Worm (Caenorhabditis elegans) whole organism, young adult: ENCODE measurements around the gene C56G2.22.

ENCODE experiments used
- B0261.1 ChIP-seq: sonication (generic microtip); optimal IDR thresholded peaks from 2 replicates; lab custom pipeline; 2016; ENCODE audit warnings: mild to moderate bottlenecking, missing genetic modification characterization, moderate library complexity, missing compliant biosample characterization
- C17E4.6 ChIP-seq: fragments of 200-800 bp; sonication (Bioruptor generic); IDR thresholded peaks from 2 replicates; pipeline ENCODE4 v1.3.6; 2022; ENCODE audit warnings: missing genetic modification reagents, missing genetic modification characterization, missing compliant biosample characterization
- F22D6.2 ChIP-seq: sonication (generic microtip); optimal IDR thresholded peaks from 2 replicates; lab custom pipeline; 2016; ENCODE audit warnings: mild to moderate bottlenecking, missing genetic modification characterization, missing compliant biosample characterization
- F23B12.7 ChIP-seq: sonication (generic microtip); optimal IDR thresholded peaks from 2 replicates; lab custom pipeline; 2017; ENCODE audit warnings: missing genetic modification characterization, mild to moderate bottlenecking, missing compliant biosample characterization, antibody characterized with exemption, moderate library complexity; ENCODE audit not compliant: insufficient read depth
- F52B5.7 ChIP-seq: sonication (generic microtip); optimal IDR thresholded peaks from 2 replicates; lab custom pipeline; 2016; ENCODE audit warnings: mild to moderate bottlenecking, missing genetic modification characterization, missing compliant biosample characterization
- F57A8.1 ChIP-seq: fragments of 200-800 bp; sonication (Bioruptor generic); optimal IDR thresholded peaks from 2 replicates; lab custom pipeline; 2018; ENCODE audit warnings: mild to moderate bottlenecking, missing genetic modification characterization, moderate library complexity, missing compliant biosample characterization
- F57C9.4 ChIP-seq: sonication (generic microtip); optimal IDR thresholded peaks from 2 replicates; lab custom pipeline; 2017; ENCODE audit warnings: mild to moderate bottlenecking, missing genetic modification characterization, missing compliant biosample characterization
- K12H6.12 ChIP-seq: fragments of 200-800 bp; sonication (Bioruptor generic); optimal IDR thresholded peaks from 2 replicates; lab custom pipeline; 2018; ENCODE audit warnings: mild to moderate bottlenecking, missing genetic modification characterization, missing compliant biosample characterization
- T07F8.4 ChIP-seq: sonication (generic microtip); optimal IDR thresholded peaks from 2 replicates; lab custom pipeline; 2016; ENCODE audit warnings: mild to moderate bottlenecking, missing genetic modification characterization, moderate library complexity, missing compliant biosample characterization
- Y67H2A.10 ChIP-seq: fragments of 200-800 bp; sonication (Bioruptor generic); conservative IDR thresholded peaks from 2 replicates; pipeline ENCODE4 v1.3.6; 2022; ENCODE audit warnings: missing genetic modification reagents, missing genetic modification characterization, missing compliant biosample characterization
- Y79H2A.3 ChIP-seq: fragments of 200-800 bp; sonication (Bioruptor generic); conservative IDR thresholded peaks from 2 replicates; pipeline ENCODE4 v1.3.6; 2022; ENCODE audit warnings: missing genetic modification reagents, missing genetic modification characterization, missing compliant biosample characterization
- Y95B8A.8 ChIP-seq: fragments of 200-800 bp; sonication (Bioruptor generic); IDR thresholded peaks from 2 replicates; pipeline ENCODE4 v1.3.6; 2022; ENCODE audit warnings: missing genetic modification reagents, missing genetic modification characterization, missing compliant biosample characterization
- ZK185.1 ChIP-seq: sonication (generic microtip); optimal IDR thresholded peaks from 2 replicates; lab custom pipeline; 2016; ENCODE audit warnings: mild to moderate bottlenecking, missing genetic modification characterization, missing compliant biosample characterization; ENCODE audit not compliant: poor library complexity, severe bottlenecking
- akir-1 ChIP-seq: fragments of 200-800 bp; sonication (Bioruptor generic); optimal IDR thresholded peaks from 2 replicates; lab custom pipeline; 2018; ENCODE audit warnings: mild to moderate bottlenecking, missing genetic modification characterization, moderate library complexity, missing compliant biosample characterization
- ama-1 ChIP-seq, 3 experiments: fragments of 150-350 bp in 1 of 3; sonication (generic microtip) in 2 of 3; optimal IDR thresholded peaks; 2 replicates each; lab custom pipeline; 2014 to 2018; ENCODE audit warnings: missing biosample characterization in 2 of 3, missing genetic modification characterization in 2 of 3, missing genetic modification reagents in 2 of 3
- aptf-3 ChIP-seq: fragments of 200-800 bp; sonication (Bioruptor generic); IDR thresholded peaks from 2 replicates; pipeline ENCODE4 v1.3.6; 2022; ENCODE audit warnings: missing genetic modification characterization, missing compliant biosample characterization
- athp-1 ChIP-seq: sonication (generic microtip); optimal IDR thresholded peaks from 2 replicates; lab custom pipeline; 2017; ENCODE audit warnings: mild to moderate bottlenecking, missing genetic modification characterization, missing compliant biosample characterization
- attf-3 ChIP-seq: fragments of 200-800 bp; sonication (Bioruptor generic); conservative IDR thresholded peaks from 2 replicates; pipeline ENCODE4 v1.3.6; 2022; ENCODE audit warnings: missing genetic modification reagents, missing genetic modification characterization, missing compliant biosample characterization
- ccch-3 ChIP-seq: fragments of 200-800 bp; sonication (Bioruptor generic); optimal IDR thresholded peaks from 2 replicates; lab custom pipeline; 2018; ENCODE audit warnings: mild to moderate bottlenecking, missing genetic modification characterization, missing compliant biosample characterization
- cebp-1 ChIP-seq, 2 experiments: fragments of 200-800 bp in 1 of 2; sonication (Bioruptor generic) in 1 of 2; sonication (generic microtip) in 1 of 2; IDR thresholded peaks in 1 of 2; optimal IDR thresholded peaks in 1 of 2; 2 replicates each; pipeline versions ENCODE4 v1.3.6 to Lab custom; 2017 to 2022; ENCODE audit warnings: missing compliant biosample characterization in 2 of 2, missing genetic modification characterization in 2 of 2, mild to moderate bottlenecking in 1 of 2, missing genetic modification reagents in 1 of 2, moderate library complexity in 1 of 2
- cebp-2 ChIP-seq: fragments of 200-800 bp; sonication (Bioruptor generic); IDR thresholded peaks from 2 replicates; pipeline ENCODE4 v1.3.6; 2022; ENCODE audit warnings: missing genetic modification characterization, missing compliant biosample characterization
- ceh-79 ChIP-seq: sonication (generic microtip); optimal IDR thresholded peaks from 2 replicates; lab custom pipeline; 2017; ENCODE audit warnings: mild to moderate bottlenecking, missing genetic modification characterization, missing compliant biosample characterization
- ceh-91 ChIP-seq: fragments of 200-800 bp; sonication (Bioruptor generic); IDR thresholded peaks from 2 replicates; pipeline ENCODE4 v1.3.6; 2022; ENCODE audit warnings: missing genetic modification reagents, missing genetic modification characterization, missing compliant biosample characterization
- chd-7 ChIP-seq: sonication (generic microtip); optimal IDR thresholded peaks from 2 replicates; lab custom pipeline; 2016; ENCODE audit warnings: mild to moderate bottlenecking, missing genetic modification characterization, moderate library complexity, missing compliant biosample characterization
- dox-1 ChIP-seq: fragments of 200-800 bp; sonication (Bioruptor generic); IDR thresholded peaks from 2 replicates; pipeline ENCODE4 v1.3.6; 2022; ENCODE audit warnings: missing genetic modification reagents, missing genetic modification characterization, missing compliant biosample characterization
- hlh-12 ChIP-seq: sonication (generic microtip); optimal IDR thresholded peaks from 2 replicates; lab custom pipeline; 2016; ENCODE audit warnings: missing genetic modification characterization, missing compliant biosample characterization
- lin-35 ChIP-seq, 3 experiments: fragments of 150-350 bp in 2 of 3; sonication (generic microtip) in 1 of 3; optimal IDR thresholded peaks; 2 replicates each; lab custom pipeline; 2014 to 2018; ENCODE audit warnings: missing biosample characterization in 3 of 3, missing genetic modification characterization in 3 of 3, missing genetic modification reagents in 3 of 3
- lin-40 ChIP-seq: sonication (generic microtip); optimal IDR thresholded peaks from 2 replicates; lab custom pipeline; 2016; ENCODE audit warnings: missing genetic modification characterization, mild to moderate bottlenecking, missing compliant biosample characterization, missing genotype, missing genetic modification reagents
- lsl-1 ChIP-seq: fragments of 200-800 bp; sonication (Bioruptor generic); optimal IDR thresholded peaks from 2 replicates; lab custom pipeline; 2018; ENCODE audit warnings: mild to moderate bottlenecking, missing genetic modification characterization, moderate library complexity, missing compliant biosample characterization
- lsy-27 ChIP-seq: sonication (generic microtip); optimal IDR thresholded peaks from 2 replicates; lab custom pipeline; 2017; ENCODE audit warnings: missing genetic modification characterization, mild to moderate bottlenecking, missing compliant biosample characterization, antibody characterized with exemption, missing genotype, borderline replicate concordance; ENCODE audit not compliant: insufficient read depth
- madf-3 ChIP-seq: fragments of 200-800 bp; sonication (Bioruptor generic); IDR thresholded peaks from 2 replicates; pipeline ENCODE4 v1.3.6; 2022; ENCODE audit warnings: missing genetic modification reagents, missing genetic modification characterization, missing compliant biosample characterization
- madf-8 ChIP-seq: fragments of 200-800 bp; sonication (Bioruptor generic); conservative IDR thresholded peaks from 2 replicates; pipeline ENCODE4 v1.3.6; 2022; ENCODE audit warnings: missing genetic modification reagents, missing genetic modification characterization, missing compliant biosample characterization
- nfyb-1 ChIP-seq: fragments of 200-800 bp; sonication (Bioruptor generic); IDR thresholded peaks from 2 replicates; pipeline ENCODE4 v1.3.6; 2022; ENCODE audit warnings: missing genetic modification reagents, missing genetic modification characterization, missing compliant biosample characterization
- nhr-120 ChIP-seq: fragments of 200-800 bp; sonication (Bioruptor generic); IDR thresholded peaks from 2 replicates; pipeline ENCODE4 v1.3.6; 2022; ENCODE audit warnings: missing genetic modification characterization, missing compliant biosample characterization
- rcor-1 ChIP-seq: fragments of 200-800 bp; sonication (Bioruptor generic); IDR thresholded peaks from 2 replicates; pipeline ENCODE4 v1.3.6; 2022; ENCODE audit warnings: missing genetic modification reagents, missing genetic modification characterization, missing compliant biosample characterization
- repo-1 ChIP-seq: sonication (generic microtip); optimal IDR thresholded peaks from 2 replicates; lab custom pipeline; 2017; ENCODE audit warnings: mild to moderate bottlenecking, missing genetic modification characterization, missing compliant biosample characterization
- somi-1 ChIP-seq: fragments of 200-800 bp; sonication (Bioruptor generic); optimal IDR thresholded peaks from 2 replicates; lab custom pipeline; 2018; ENCODE audit warnings: mild to moderate bottlenecking, missing genetic modification characterization, missing compliant biosample characterization
- sptf-2 ChIP-seq: fragments of 200-800 bp; sonication (Bioruptor generic); optimal IDR thresholded peaks from 2 replicates; lab custom pipeline; 2018; ENCODE audit warnings: mild to moderate bottlenecking, missing genetic modification characterization, missing compliant biosample characterization
- tlf-1 ChIP-seq: fragments of 200-800 bp; sonication (Bioruptor generic); optimal IDR thresholded peaks from 2 replicates; lab custom pipeline; 2018; ENCODE audit warnings: mild to moderate bottlenecking, missing genetic modification characterization, missing compliant biosample characterization
- ztf-26 ChIP-seq: sonication (generic microtip); optimal IDR thresholded peaks from 2 replicates; lab custom pipeline; 2017; ENCODE audit warnings: missing genetic modification characterization, missing compliant biosample characterization
- ztf-28 ChIP-seq: fragments of 200-800 bp; sonication (Bioruptor generic); IDR thresholded peaks from 2 replicates; pipeline ENCODE4 v1.3.6; 2022; ENCODE audit warnings: missing genetic modification reagents, missing genetic modification characterization, missing compliant biosample characterization
- ztf-3 ChIP-seq: fragments of 200-800 bp; sonication (Bioruptor generic); optimal IDR thresholded peaks from 2 replicates; lab custom pipeline; 2018; ENCODE audit warnings: mild to moderate bottlenecking, missing genetic modification characterization, missing compliant biosample characterization

C56G2.22 gene

DNA sequence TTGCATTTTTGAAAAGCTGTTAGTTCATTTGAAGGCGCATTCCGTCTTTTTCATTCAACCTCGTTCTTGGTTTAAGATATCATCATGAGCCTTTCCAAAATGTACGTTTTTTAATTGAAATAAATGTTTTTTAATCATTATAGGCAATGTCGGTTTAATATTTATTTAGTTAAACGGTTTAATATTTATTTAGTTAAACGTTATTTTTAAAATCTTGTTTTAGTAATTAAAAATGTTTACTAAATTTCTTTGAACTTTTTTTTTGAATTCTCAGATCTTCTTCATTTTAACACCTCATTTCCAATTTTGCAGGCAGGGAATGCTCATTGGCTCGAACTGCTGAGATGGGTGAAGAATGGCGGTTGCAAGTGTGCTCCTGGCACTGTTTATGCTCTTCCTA lies 37.2 kb upstream of the C56G2.22 start, which contains the start of gene gar-2:
gar-2 (plus strand) TSS at position 301 of the 400 bp plus-strand sequence.
- TF ChIP-seq Y95B8A.8 (GFP tag; lab: Robert Waterston, UW) (no peak), ceh-91 (GFP tag; lab: Robert Waterston, UW) (no peak), cebp-2 (GFP tag; lab: Robert Waterston, UW) (no peak), ama-1 (optimal IDR thresholded peaks at IDR 0.05; lab: Kevin White, UChicago) (no peak), ama-1 (GFP tag; optimal IDR thresholded peaks at IDR 0.05; lab: Kevin White, UChicago) (no peak), madf-3 (GFP tag; lab: Robert Waterston, UW) (no peak), athp-1 (tag; lab: Kevin White, UChicago) (no peak), Y79H2A.3 (GFP tag; lab: Robert Waterston, UW) (no peak), F52B5.7 (tag; lab: Kevin White, UChicago) (no peak), F57C9.4 (tag; lab: Kevin White, UChicago) (no peak), hlh-12 (tag; lab: Kevin White, UChicago) (no peak), ZK185.1 (tag; lab: Kevin White, UChicago) (no peak), madf-8 (no peak), lin-40 (tag; lab: Kevin White, UChicago) (no peak), B0261.1 (no peak), cebp-1 (GFP tag; IDR thresholded peaks at IDR 0.05; lab: Robert Waterston, UW) (no peak), cebp-1 (tag; optimal IDR thresholded peaks at IDR 0.05; lab: Kevin White, UChicago) (no peak), F22D6.2 (no peak), akir-1 (GFP tag; lab: Kevin White, UChicago) (no peak)

DNA sequence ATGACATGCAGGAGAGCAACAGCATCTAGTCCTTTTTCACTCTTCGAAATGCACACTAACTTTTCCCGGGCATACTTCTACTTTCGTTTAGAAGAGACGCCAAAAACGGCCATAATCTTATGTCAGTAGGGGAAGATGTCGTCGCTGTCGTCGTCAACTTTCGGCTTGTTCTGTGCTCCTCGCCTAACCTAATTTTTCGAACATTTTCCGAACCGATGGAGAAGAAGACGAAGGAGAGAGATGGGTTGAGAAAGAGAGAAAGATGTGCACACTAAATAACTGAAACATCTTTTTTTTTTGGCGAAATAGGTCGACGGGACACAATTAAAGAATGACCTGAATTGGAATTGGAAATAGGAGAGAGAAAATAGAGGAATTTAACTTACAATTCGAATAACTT lies 35.9 kb upstream of the C56G2.22 start:
- TF ChIP-seq chd-7 (tag; lab: Kevin White, UChicago): no peak
- TF ChIP-seq tlf-1 (GFP tag; lab: Kevin White, UChicago): no peak
- peak in 1 of 3 experiments; percentile 16 for TF ChIP-seq lin-35 (GFP tag; optimal IDR thresholded peaks at IDR 0.05; lab: Kevin White, UChicago)
- TF ChIP-seq repo-1: no peak

DNA sequence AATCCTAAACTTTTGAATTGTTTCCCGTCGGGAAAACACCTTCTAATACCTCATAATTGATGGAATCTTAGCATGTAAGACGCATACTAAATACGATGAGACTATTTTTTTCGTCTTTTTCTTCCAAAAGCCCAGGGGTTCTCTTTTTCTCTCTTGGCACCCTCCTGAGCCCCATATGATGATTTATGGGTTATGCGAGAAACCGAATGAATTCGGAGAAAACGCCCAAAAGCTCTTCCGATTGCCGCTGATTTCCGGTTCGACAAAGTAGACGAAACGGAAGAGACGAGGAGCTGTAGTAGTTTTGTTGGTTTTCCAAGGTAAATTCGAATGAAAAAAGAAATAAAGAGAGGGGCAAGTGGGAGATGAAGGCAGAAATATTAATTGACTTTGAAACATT lies 34.8 kb upstream of the C56G2.22 start:
- TF ChIP-seq athp-1 (tag; lab: Kevin White, UChicago): no peak
- TF ChIP-seq somi-1 (GFP tag; lab: Kevin White, UChicago): no peak
- no peak for TF ChIP-seq Y79H2A.3 (GFP tag; lab: Robert Waterston, UW)
- no peak for TF ChIP-seq K12H6.12 (tag; lab: Kevin White, UChicago)
- no peak for TF ChIP-seq tlf-1 (GFP tag; lab: Kevin White, UChicago)
- TF ChIP-seq rcor-1 (GFP tag; lab: Robert Waterston, UW): no peak
- no peak for TF ChIP-seq C17E4.6 (GFP tag; lab: Robert Waterston, UW)
- no peak for TF ChIP-seq ceh-91 (GFP tag; lab: Robert Waterston, UW)
- no peak for TF ChIP-seq lsy-27 (tag; lab: Kevin White, UChicago)
- no peak for TF ChIP-seq dox-1
- TF ChIP-seq B0261.1: no peak
- no peak for TF ChIP-seq sptf-2 (GFP tag; lab: Kevin White, UChicago)
- TF ChIP-seq cebp-1 (GFP tag; IDR thresholded peaks at IDR 0.05; lab: Robert Waterston, UW): no peak
- no peak for TF ChIP-seq cebp-1 (tag; optimal IDR thresholded peaks at IDR 0.05; lab: Kevin White, UChicago)
- no peak for TF ChIP-seq attf-3 (GFP tag; lab: Robert Waterston, UW)
- TF ChIP-seq ZK185.1 (tag; lab: Kevin White, UChicago): no peak

DNA sequence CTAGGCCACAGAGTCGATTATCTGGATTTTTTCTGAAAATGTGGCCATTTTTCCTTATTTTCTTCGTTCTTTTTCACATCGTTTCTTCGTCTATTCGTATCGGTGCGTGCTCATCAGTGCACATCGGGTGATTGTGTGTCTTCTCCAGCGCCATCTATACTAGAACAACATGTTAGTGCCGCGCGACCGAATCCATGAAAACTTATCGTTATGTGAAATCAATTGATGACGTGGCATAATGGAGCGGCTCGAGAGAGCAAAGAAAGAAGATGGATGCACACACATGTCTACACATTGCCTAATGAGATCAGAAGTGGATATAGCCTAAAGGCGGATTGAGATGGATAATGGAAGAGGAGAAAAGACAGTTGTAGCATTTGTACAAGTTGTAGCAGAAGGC lies 34.0 kb upstream of the C56G2.22 start:
- TF ChIP-seq T07F8.4 (tag; lab: Kevin White, UChicago) (no peak), aptf-3 (GFP tag; lab: Robert Waterston, UW) (no peak), ztf-3 (no peak), ztf-26 (tag; lab: Kevin White, UChicago) (no peak), F23B12.7 (tag; lab: Kevin White, UChicago) (no peak), ceh-79 (tag; lab: Kevin White, UChicago) (no peak), Y67H2A.10 (GFP tag; lab: Robert Waterston, UW) (no peak), lsl-1 (no peak), nfyb-1 (no peak), somi-1 (GFP tag; lab: Kevin White, UChicago) (no peak), dox-1 (no peak), nhr-120 (GFP tag; lab: Robert Waterston, UW) (no peak), ccch-3 (GFP tag; lab: Kevin White, UChicago) (no peak), ztf-28 (GFP tag; lab: Robert Waterston, UW) (no peak), F57A8.1 (GFP tag; lab: Kevin White, UChicago) (no peak)
- TF ChIP-seq, all 124 proteins: peak for 0
